Fruit fly (Drosophila melanogaster) whole organism, wandering third instar larva: ENCODE measurements around the gene piwi.

Experiments
- Abd-B ChIP-seq: fragments of >200 bp; optimal IDR thresholded peaks from 2 replicates; lab custom pipeline; 2017; ENCODE audit warnings: missing biosample characterization, missing genetic modification characterization
- CG32264 ChIP-seq: fragments of 200-800 bp; sonication (Bioruptor generic); optimal IDR thresholded peaks from 2 replicates; lab custom pipeline; 2016; ENCODE audit warnings: missing biosample characterization, missing genetic modification characterization
- CG9705 ChIP-seq: fragments of 200-800 bp; sonication (Bioruptor generic); optimal IDR thresholded peaks from 2 replicates; lab custom pipeline; 2018; ENCODE audit warnings: missing biosample characterization, mild to moderate bottlenecking, missing genetic modification characterization
- CrebA ChIP-seq: fragments of 200-800 bp; sonication (Bioruptor generic); optimal IDR thresholded peaks from 2 replicates; lab custom pipeline; 2016; ENCODE audit warnings: missing biosample characterization, mild to moderate bottlenecking, missing genetic modification characterization, borderline replicate concordance
- Dfd ChIP-seq: fragments of >200 bp; optimal IDR thresholded peaks from 2 replicates; lab custom pipeline; 2017; ENCODE audit warnings: missing biosample characterization, missing genetic modification characterization
- Dif ChIP-seq: fragments of 200-275, 200-300 bp; sonication (Bioruptor generic); optimal IDR thresholded peaks from 2 replicates; lab custom pipeline; 2018; ENCODE audit warnings: missing biosample characterization, missing genetic modification characterization; ENCODE audit not compliant: partially characterized antibody
- GATAd ChIP-seq: sonication (Bioruptor generic); optimal IDR thresholded peaks from 2 replicates; lab custom pipeline; 2016; ENCODE audit warnings: missing biosample characterization, missing genetic modification characterization
- HLH106 ChIP-seq: fragments of 200-800 bp; optimal IDR thresholded peaks from 3 replicates; lab custom pipeline; 2019; ENCODE audit warnings: missing biosample characterization, mild to moderate bottlenecking, missing genetic modification characterization, moderate library complexity
- Hnf4 ChIP-seq: fragments of 200-800 bp; sonication (Bioruptor generic); optimal IDR thresholded peaks from 2 replicates; lab custom pipeline; 2016; ENCODE audit warnings: missing biosample characterization, mild to moderate bottlenecking, missing genetic modification characterization
- Hr78 ChIP-seq: fragments of >200 bp; optimal IDR thresholded peaks from 2 replicates; lab custom pipeline; 2017; ENCODE audit warnings: missing biosample characterization, missing genetic modification characterization
- Jra ChIP-seq: sonication (Bioruptor generic); optimal IDR thresholded peaks from 2 replicates; lab custom pipeline; 2016; ENCODE audit warnings: missing biosample characterization, missing genetic modification characterization
- Mio ChIP-seq: sonication (Bioruptor generic); optimal IDR thresholded peaks from 2 replicates; lab custom pipeline; 2016; ENCODE audit warnings: missing biosample characterization, missing genetic modification characterization
- Myc ChIP-seq: fragments of >200 bp; optimal IDR thresholded peaks from 2 replicates; lab custom pipeline; 2017
- N ChIP-seq: fragments of >200 bp; optimal IDR thresholded peaks from 2 replicates; lab custom pipeline; 2018; ENCODE audit warnings: missing biosample characterization, missing external identifiers, missing genetic modification characterization
- Sp1 ChIP-seq: fragments of 200-800 bp; sonication (Bioruptor generic); optimal IDR thresholded peaks from 3 replicates; lab custom pipeline; 2019; ENCODE audit warnings: missing biosample characterization, mild to moderate bottlenecking, missing genetic modification characterization, moderate library complexity
- Vsx2 ChIP-seq: fragments of 200-300, 225-300 bp; sonication (Bioruptor generic); optimal IDR thresholded peaks from 2 replicates; lab custom pipeline; 2018; ENCODE audit warnings: missing biosample characterization, missing genetic modification characterization; ENCODE audit not compliant: partially characterized antibody
- br ChIP-seq: fragments of 200-800 bp; sonication (Bioruptor generic); optimal IDR thresholded peaks from 2 replicates; lab custom pipeline; 2016; ENCODE audit warnings: missing biosample characterization, missing genetic modification characterization
- brk ChIP-seq: fragments of 200-800 bp; sonication (Bioruptor generic); optimal IDR thresholded peaks from 2 replicates; lab custom pipeline; 2016; ENCODE audit warnings: missing biosample characterization, mild to moderate bottlenecking, missing genetic modification characterization
- dl ChIP-seq, 2 experiments: fragments of 175-275, 200-275 bp in 1 of 2; fragments of 200-275 bp in 1 of 2; sonication (Bioruptor generic); optimal IDR thresholded peaks; lab custom pipeline; 2018; ENCODE audit warnings: mild to moderate bottlenecking in 2 of 2, missing biosample characterization in 2 of 2, missing genetic modification characterization in 2 of 2, moderate library complexity in 2 of 2; ENCODE audit not compliant: partially characterized antibody in 2 of 2, insufficient read depth in 1 of 2
- dmrt93B ChIP-seq: fragments of 200-800 bp; sonication (Bioruptor generic); optimal IDR thresholded peaks from 2 replicates; lab custom pipeline; 2018; ENCODE audit warnings: missing biosample characterization, mild to moderate bottlenecking, missing genetic modification characterization
- dsf ChIP-seq: sonication (Bioruptor generic); optimal IDR thresholded peaks from 2 replicates; lab custom pipeline; 2016; ENCODE audit warnings: missing biosample characterization, missing genetic modification characterization, borderline replicate concordance
- ey ChIP-seq: fragments of 200-800 bp; sonication (Bioruptor generic); optimal IDR thresholded peaks from 2 replicates; lab custom pipeline; 2016; ENCODE audit warnings: missing biosample characterization, missing genetic modification characterization
- foxo ChIP-seq, 2 experiments: fragments of 200-800 bp; sonication (Bioruptor generic); optimal IDR thresholded peaks; 2 replicates in 1 of 2; 3 replicates in 1 of 2; lab custom pipeline; 2016 to 2017; ENCODE audit warnings: missing biosample characterization in 2 of 2, missing genetic modification characterization in 2 of 2
- fru ChIP-seq: fragments of 200-800 bp; sonication (Bioruptor generic); optimal IDR thresholded peaks from 3 replicates; lab custom pipeline; 2016; ENCODE audit warnings: missing biosample characterization, mild to moderate bottlenecking, missing genetic modification characterization
- h ChIP-seq: fragments of 200-800 bp; sonication (Bioruptor generic); optimal IDR thresholded peaks from 3 replicates; lab custom pipeline; 2016; ENCODE audit warnings: missing biosample characterization, mild to moderate bottlenecking, missing genetic modification characterization
- jim ChIP-seq: fragments of 175-275, 200-325 bp; sonication (Bioruptor generic); optimal IDR thresholded peaks from 2 replicates; lab custom pipeline; 2016; ENCODE audit warnings: missing biosample characterization, mild to moderate bottlenecking, missing genetic modification characterization
- lola ChIP-seq: fragments of >200 bp; optimal IDR thresholded peaks from 2 replicates; lab custom pipeline; 2017; ENCODE audit warnings: missing biosample characterization, missing genetic modification characterization
- psq ChIP-seq: fragments of 200-800 bp; sonication (Bioruptor generic); optimal IDR thresholded peaks from 3 replicates; lab custom pipeline; 2017; ENCODE audit warnings: missing biosample characterization, mild to moderate bottlenecking, missing genetic modification characterization, moderate library complexity
- sage ChIP-seq: fragments of 200-800 bp; sonication (Bioruptor generic); optimal IDR thresholded peaks from 2 replicates; lab custom pipeline; 2016; ENCODE audit warnings: missing biosample characterization, mild to moderate bottlenecking, missing genetic modification characterization
- sv ChIP-seq: fragments of 200-800 bp; sonication (Bioruptor generic); optimal IDR thresholded peaks from 3 replicates; lab custom pipeline; 2016; ENCODE audit warnings: missing biosample characterization, missing genetic modification characterization
- tai ChIP-seq: sonication (Bioruptor generic); optimal IDR thresholded peaks from 2 replicates; lab custom pipeline; 2016; ENCODE audit warnings: missing biosample characterization, missing genetic modification characterization
- usp ChIP-seq: fragments of >200 bp; optimal IDR thresholded peaks from 2 replicates; lab custom pipeline; 2017; ENCODE audit warnings: missing biosample characterization, missing genetic modification characterization
- woc ChIP-seq: sonication (Bioruptor generic); optimal IDR thresholded peaks from 2 replicates; lab custom pipeline; 2016; ENCODE audit warnings: missing biosample characterization, mild to moderate bottlenecking, missing genetic modification characterization

The piwi gene

dm6 chr2L:10976864-10977586, 10.2 kb downstream of the piwi start:
- TF ChIP-seq psq (GFP tag; lab: Kevin White, UChicago) (no peak), usp (GFP tag; lab: Kevin White, UChicago) (no peak), foxo (GFP tag; optimal IDR thresholded peaks at IDR 0.05; lab: Kevin White, UChicago) (no peak), h (no peak), jim (GFP tag; lab: Kevin White, UChicago) (no peak), Jra (GFP tag; lab: Kevin White, UChicago) (no peak), dl (GFP tag; optimal IDR thresholded peaks at IDR 0.05; lab: Kevin White, UChicago; ENCODE audit: insufficient read depth in 1 of 2, partially characterized antibody in 2 of 2) (no peak), woc (GFP tag; lab: Kevin White, UChicago) (no peak), CG9705 (GFP tag; lab: Kevin White, UChicago) (no peak), HLH106 (no peak), dmrt93B (GFP tag; lab: Kevin White, UChicago) (no peak), Vsx2 (GFP tag; lab: Kevin White, UChicago) (no peak), brk (GFP tag; lab: Kevin White, UChicago) (no peak), Sp1 (GFP tag; lab: Kevin White, UChicago) (no peak), tai (GFP tag; lab: Kevin White, UChicago) (no peak), ey (GFP tag; lab: Kevin White, UChicago) (no peak), dsf (GFP tag; lab: Kevin White, UChicago) (no peak), N (GFP tag; lab: Kevin White, UChicago) (no peak), Hnf4 (GFP tag; lab: Kevin White, UChicago) (no peak), lola (no peak)

- TF ChIP-seq foxo (GFP tag; optimal IDR thresholded peaks at IDR 0.05; lab: Kevin White, UChicago), result no peak
- no peak for TF ChIP-seq Hr78 (GFP tag; lab: Kevin White, UChicago)
- no peak for TF ChIP-seq sv (GFP tag; lab: Kevin White, UChicago)
- no peak for TF ChIP-seq h
- no peak for TF ChIP-seq GATAd
- TF ChIP-seq woc (GFP tag; lab: Kevin White, UChicago), result no peak
- no peak for TF ChIP-seq CG32264
- TF ChIP-seq sage (GFP tag; lab: Kevin White, UChicago), result no peak
- TF ChIP-seq N (GFP tag; lab: Kevin White, UChicago), result no peak
- TF ChIP-seq Vsx2 (GFP tag; lab: Kevin White, UChicago), result no peak
- TF ChIP-seq dmrt93B (GFP tag; lab: Kevin White, UChicago), result no peak
- no peak for TF ChIP-seq fru (GFP tag; lab: Kevin White, UChicago)
These were observed 11.0 kb downstream of the piwi start, which contains the start of the genes ATPsynG and SCAR for dm6 chr2L:10976046-10976863. TSS of gene ATPsynG (minus strand) at chr2L:10976399. TSS of gene SCAR (plus strand) at chr2L:10976772.

- TF ChIP-seq CrebA, result no peak
- TF ChIP-seq CG9705 (GFP tag; lab: Kevin White, UChicago), result no peak
- no peak for TF ChIP-seq Jra (GFP tag; lab: Kevin White, UChicago)
- no peak for TF ChIP-seq dmrt93B (GFP tag; lab: Kevin White, UChicago)
- TF ChIP-seq Vsx2 (GFP tag; lab: Kevin White, UChicago), result no peak
- no peak for TF ChIP-seq fru (GFP tag; lab: Kevin White, UChicago)
- no peak for TF ChIP-seq Mio (GFP tag; lab: Kevin White, UChicago)
- TF ChIP-seq N (GFP tag; lab: Kevin White, UChicago), result no peak
- no peak for TF ChIP-seq Dfd (GFP tag; lab: Kevin White, UChicago)
- no peak for TF ChIP-seq jim (GFP tag; lab: Kevin White, UChicago)
- no peak for TF ChIP-seq usp (GFP tag; lab: Kevin White, UChicago)
- TF ChIP-seq, all 38 proteins: peak for 0
These were observed 12.0 kb downstream of the piwi start, which contains the start of gene abo for dm6 chr2L:10975193-10975592. TSS of gene abo (minus strand) at chr2L:10975293.

- TF ChIP-seq Abd-B, result no peak
- no peak for TF ChIP-seq HLH106
- TF ChIP-seq Myc (lab: Kevin White, UChicago), result no peak
- no peak for TF ChIP-seq h
- no peak for TF ChIP-seq Hr78 (GFP tag; lab: Kevin White, UChicago)
- TF ChIP-seq Dfd (GFP tag; lab: Kevin White, UChicago), result no peak
- TF ChIP-seq br, result no peak
- TF ChIP-seq Dif (GFP tag; lab: Kevin White, UChicago), result no peak
- TF ChIP-seq, all 38 proteins: peak for 0
These were observed 12.6 kb downstream of the piwi start for dm6 chr2L:10974638-10975037.
